Worm (Caenorhabditis elegans) whole organism, early embryonic: ENCODE results near the gene C05E7.3.

Experiments
- ama-1 ChIP-seq: fragments of 150-350 bp; optimal IDR thresholded peaks from 2 replicates; lab custom pipeline; 2014
- ceh-36 ChIP-seq: sonication (generic microtip); optimal IDR thresholded peaks from 2 replicates; lab custom pipeline; 2016; ENCODE audit warnings: missing genetic modification characterization, inconsistent platforms, missing compliant biosample characterization
- pes-1 ChIP-seq: fragments of 200-800 bp; sonication (Bioruptor generic); IDR thresholded peaks from 2 replicates; pipeline ENCODE4 v1.3.6; 2022; ENCODE audit warnings: missing genetic modification reagents, missing genetic modification characterization, missing compliant biosample characterization
- scrt-1 ChIP-seq: fragments of 200-800 bp; sonication (Bioruptor generic); IDR thresholded peaks from 2 replicates; pipeline ENCODE4 v1.3.6; 2022; ENCODE audit warnings: missing genetic modification characterization, missing compliant biosample characterization

- TF ChIP-seq ama-1 (lab: Kevin White, UChicago) (no peak), pes-1 (no peak), scrt-1 (GFP tag; lab: Robert Waterston, UW) (no peak), ceh-36 (no peak)
Measured at ce11 chrX:12944661-12945060, 1.8 kb downstream of the C05E7.3 start.
